Worm (Caenorhabditis elegans): ENCODE results near the gene C17C3.5.

DNA sequence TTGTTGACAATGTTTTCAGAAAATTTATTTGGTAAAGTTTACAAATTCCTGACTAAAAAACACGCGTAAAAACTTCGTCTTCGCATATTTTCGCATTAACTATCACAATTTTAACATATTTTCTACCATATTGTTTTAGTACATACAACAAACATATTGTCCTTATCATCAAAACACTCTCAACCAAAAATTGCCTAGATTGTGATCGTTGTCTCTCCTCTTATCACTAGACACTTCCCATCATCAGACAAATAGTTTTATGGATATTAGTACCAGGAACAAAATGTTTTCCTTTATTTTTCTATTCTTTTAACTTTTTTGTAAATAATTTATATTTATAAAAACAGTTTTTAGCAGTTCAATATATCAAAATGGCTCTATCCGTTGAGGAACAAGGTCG lies 9.8 kb downstream of the C17C3.5 start, which contains the start of gene C17C3.3:
- TF ChIP-seq F49E8.2 (tag; optimal IDR thresholded peaks at IDR 0.05; ENCODE audit: insufficient read depth) (no peak), unc-62 (GFP tag; optimal IDR thresholded peaks at IDR 0.05) (no peak), Y53G8AR.9 (GFP tag; conservative IDR thresholded peaks at IDR 0.05) (no peak), dpff-1 (tag; optimal IDR thresholded peaks at IDR 0.05) (no peak)

Data from whole organism, young adult.